Worm (Caenorhabditis elegans) whole organism, L4 larva: Measurements from ENCODE around the gene clec-221.

Experiments used
- F10B5.3 ChIP-seq: sonication (generic microtip); optimal IDR thresholded peaks from 2 replicates; lab custom pipeline; 2016; ENCODE audit warnings: mild to moderate bottlenecking, missing genetic modification characterization, missing compliant biosample characterization
- F37D6.2 ChIP-seq: sonication (generic microtip); optimal IDR thresholded peaks from 2 replicates; lab custom pipeline; 2016; ENCODE audit warnings: mild to moderate bottlenecking, missing genetic modification characterization, missing compliant biosample characterization
- F49E8.2 ChIP-seq: sonication (generic microtip); optimal IDR thresholded peaks from 2 replicates; lab custom pipeline; 2016; ENCODE audit warnings: missing compliant biosample characterization, mild to moderate bottlenecking, missing genetic modification characterization, borderline replicate concordance
- R02D3.7 ChIP-seq: fragments of 150-350 bp; sonication (generic microtip); optimal IDR thresholded peaks from 3 replicates; lab custom pipeline; 2014; ENCODE audit warnings: missing biosample characterization, missing genetic modification characterization
- Y105C5A.15 ChIP-seq: fragments of 200-800 bp; sonication (Bioruptor generic); IDR thresholded peaks from 2 replicates; pipeline ENCODE4 v1.3.6; 2022; ENCODE audit warnings: missing genetic modification characterization, missing compliant biosample characterization
- Y48G9A.11 ChIP-seq: fragments of 200-800 bp; sonication (Bioruptor generic); IDR thresholded peaks from 2 replicates; pipeline ENCODE4 v1.3.6; 2022; ENCODE audit warnings: missing genetic modification reagents, missing genetic modification characterization, missing compliant biosample characterization
- aly-2 ChIP-seq: sonication (generic microtip); optimal IDR thresholded peaks from 2 replicates; lab custom pipeline; 2018; ENCODE audit warnings: missing biosample characterization, missing genetic modification characterization
- arid-1 ChIP-seq: fragments of 200-800 bp; sonication (Bioruptor generic); conservative IDR thresholded peaks from 2 replicates; pipeline ENCODE4 v1.3.6; 2022; ENCODE audit warnings: missing genetic modification reagents, missing genetic modification characterization, missing compliant biosample characterization
- ceh-20 ChIP-seq: fragments of 200-800 bp; sonication (Bioruptor generic); IDR thresholded peaks from 2 replicates; pipeline ENCODE4 v1.3.6; 2022; ENCODE audit warnings: missing genetic modification reagents, missing genetic modification characterization, missing compliant biosample characterization
- ceh-28 ChIP-seq: fragments of 150-350 bp; optimal IDR thresholded peaks from 2 replicates; lab custom pipeline; 2014; ENCODE audit warnings: missing biosample characterization, missing genetic modification reagents, missing genetic modification characterization
- ceh-62 ChIP-seq: sonication (generic microtip); optimal IDR thresholded peaks from 2 replicates; lab custom pipeline; 2017; ENCODE audit warnings: missing biosample characterization, missing genetic modification characterization
- ceh-82 ChIP-seq: sonication (generic microtip); optimal IDR thresholded peaks from 2 replicates; lab custom pipeline; 2017; ENCODE audit warnings: missing biosample characterization, missing genetic modification characterization
- ces-1 ChIP-seq: fragments of 150-350 bp; sonication (generic microtip); optimal IDR thresholded peaks from 4 replicates; lab custom pipeline; 2014; ENCODE audit warnings: missing biosample characterization, missing genetic modification reagents, missing genetic modification characterization
- daf-19 ChIP-seq: fragments of 200-800 bp; sonication (Bioruptor generic); conservative IDR thresholded peaks from 2 replicates; pipeline ENCODE4 v1.3.6; 2022; ENCODE audit warnings: missing genetic modification characterization, missing compliant biosample characterization
- daf-8 ChIP-seq: fragments of 200-800 bp; sonication (Bioruptor generic); IDR thresholded peaks from 2 replicates; pipeline ENCODE4 v1.3.6; 2022; ENCODE audit warnings: missing genetic modification characterization, missing compliant biosample characterization
- dmd-6 ChIP-seq: fragments of 200-800 bp; sonication (Bioruptor generic); IDR thresholded peaks from 2 replicates; pipeline ENCODE4 v1.3.6; 2022; ENCODE audit warnings: missing genetic modification reagents, missing genetic modification characterization, missing compliant biosample characterization
- dmd-9 ChIP-seq: fragments of 200-800 bp; sonication (Bioruptor generic); IDR thresholded peaks from 2 replicates; pipeline ENCODE4 v1.3.6; 2022; ENCODE audit warnings: missing genetic modification reagents, missing genetic modification characterization, missing compliant biosample characterization
- dpl-1 ChIP-seq: fragments of 150-350 bp; optimal IDR thresholded peaks from 2 replicates; lab custom pipeline; 2014; ENCODE audit warnings: missing biosample characterization, missing genetic modification reagents, missing genetic modification characterization
- dve-1 ChIP-seq: sonication (generic microtip); optimal IDR thresholded peaks from 2 replicates; lab custom pipeline; 2017; ENCODE audit warnings: antibody characterized with exemption, mild to moderate bottlenecking, missing genetic modification characterization, missing compliant biosample characterization; ENCODE audit not compliant: insufficient read depth
- egl-27 ChIP-seq: sonication (generic microtip); optimal IDR thresholded peaks from 3 replicates; lab custom pipeline; 2017; ENCODE audit warnings: missing biosample characterization, missing genetic modification reagents, missing genetic modification characterization
- hif-1 ChIP-seq, 2 experiments: sonication (generic microtip); optimal IDR thresholded peaks; 2 replicates each; lab custom pipeline; 2016 to 2017; ENCODE audit warnings: missing compliant biosample characterization in 2 of 2, missing genetic modification characterization in 2 of 2, missing genetic modification reagents in 2 of 2, missing genotype in 2 of 2, mild to moderate bottlenecking in 1 of 2
- hlh-30 ChIP-seq: sonication (generic microtip); optimal IDR thresholded peaks from 2 replicates; lab custom pipeline; 2017; ENCODE audit warnings: antibody characterized with exemption, mild to moderate bottlenecking, missing genetic modification characterization, missing compliant biosample characterization; ENCODE audit not compliant: insufficient read depth
- hmg-1.1 ChIP-seq: fragments of 200-800 bp; sonication (Bioruptor generic); IDR thresholded peaks from 2 replicates; pipeline ENCODE4 v1.3.6; 2022; ENCODE audit warnings: missing genetic modification reagents, missing genetic modification characterization, missing compliant biosample characterization
- jun-1 ChIP-seq: fragments of 150-350 bp; optimal IDR thresholded peaks from 2 replicates; lab custom pipeline; 2014; ENCODE audit warnings: missing biosample characterization, missing genetic modification reagents, missing genetic modification characterization
- lin-1 ChIP-seq: fragments of 200-800 bp; sonication (Bioruptor generic); IDR thresholded peaks from 2 replicates; pipeline ENCODE4 v1.3.6; 2022; ENCODE audit warnings: missing genetic modification reagents, missing genetic modification characterization, missing compliant biosample characterization
- lin-13 ChIP-seq: fragments of 150-350 bp; optimal IDR thresholded peaks from 2 replicates; lab custom pipeline; 2014; ENCODE audit warnings: missing biosample characterization, missing genetic modification reagents, missing genetic modification characterization
- lin-15B ChIP-seq: fragments of 150-350 bp; sonication (generic microtip); optimal IDR thresholded peaks from 3 replicates; lab custom pipeline; 2014; ENCODE audit warnings: missing biosample characterization, missing genetic modification characterization
- lin-38 ChIP-seq: fragments of 200-800 bp; sonication (Bioruptor generic); IDR thresholded peaks from 2 replicates; pipeline ENCODE4 v1.3.6; 2022; ENCODE audit warnings: missing genetic modification reagents, missing genetic modification characterization, missing compliant biosample characterization
- lin-39 ChIP-seq: fragments of 150-350 bp; optimal IDR thresholded peaks from 2 replicates; lab custom pipeline; 2014; ENCODE audit warnings: missing biosample characterization, missing genetic modification reagents, missing genetic modification characterization
- lsy-2 ChIP-seq, 2 experiments: fragments of 150-350 bp in 1 of 2; sonication (generic microtip) in 1 of 2; optimal IDR thresholded peaks; 2 replicates each; lab custom pipeline; 2014 to 2017; ENCODE audit warnings: missing biosample characterization in 2 of 2, missing genetic modification characterization in 2 of 2
- mxl-2 ChIP-seq: fragments of 200-800 bp; sonication (Bioruptor generic); conservative IDR thresholded peaks from 2 replicates; pipeline ENCODE4 v1.3.6; 2022; ENCODE audit warnings: missing genetic modification reagents, missing genetic modification characterization, missing compliant biosample characterization
- nhr-10 ChIP-seq: fragments of 150-350 bp; optimal IDR thresholded peaks from 2 replicates; lab custom pipeline; 2014; ENCODE audit warnings: missing biosample characterization, missing genetic modification characterization
- nhr-25 ChIP-seq: sonication (generic microtip); optimal IDR thresholded peaks from 2 replicates; lab custom pipeline; 2017; ENCODE audit warnings: missing genetic modification characterization, mild to moderate bottlenecking, missing compliant biosample characterization, antibody characterized with exemption, moderate library complexity, borderline replicate concordance; ENCODE audit not compliant: insufficient read depth
- nhr-28 ChIP-seq: fragments of 150-350 bp; optimal IDR thresholded peaks from 2 replicates; lab custom pipeline; 2014; ENCODE audit warnings: missing biosample characterization, missing genetic modification characterization
- nhr-41 ChIP-seq: fragments of 200-800 bp; sonication (Bioruptor generic); IDR thresholded peaks from 2 replicates; pipeline ENCODE4 v1.3.6; 2022; ENCODE audit warnings: missing genetic modification reagents, missing genetic modification characterization, missing compliant biosample characterization
- nhr-42 ChIP-seq: fragments of 200-800 bp; sonication (Bioruptor generic); IDR thresholded peaks from 2 replicates; pipeline ENCODE4 v1.3.6; 2022; ENCODE audit warnings: missing genetic modification characterization, missing compliant biosample characterization
- nhr-76 ChIP-seq: fragments of 150-350 bp; optimal IDR thresholded peaks from 2 replicates; lab custom pipeline; 2014; ENCODE audit warnings: missing biosample characterization, missing genetic modification characterization
- pha-4 ChIP-seq, 2 experiments: fragments of 150-350 bp in 1 of 2; fragments of 200-800 bp in 1 of 2; sonication (Bioruptor generic) in 1 of 2; IDR thresholded peaks in 1 of 2; optimal IDR thresholded peaks in 1 of 2; 2 replicates each; pipeline versions ENCODE4 v1.3.6 to Lab custom; 2014 to 2022; ENCODE audit warnings: missing genetic modification characterization in 2 of 2, missing genetic modification reagents in 2 of 2, missing biosample characterization in 1 of 2, missing compliant biosample characterization in 1 of 2
- php-3 ChIP-seq: fragments of 200-800 bp; sonication (Bioruptor generic); IDR thresholded peaks from 2 replicates; pipeline ENCODE4 v1.3.6; 2022; ENCODE audit warnings: missing genetic modification reagents, missing genetic modification characterization, missing compliant biosample characterization
- pqm-1 ChIP-seq: sonication (generic microtip); optimal IDR thresholded peaks from 2 replicates; lab custom pipeline; 2017; ENCODE audit warnings: missing biosample characterization, missing genetic modification characterization
- sdz-12 ChIP-seq: fragments of 200-800 bp; sonication (Bioruptor generic); optimal IDR thresholded peaks from 2 replicates; lab custom pipeline; 2018; ENCODE audit warnings: mild to moderate bottlenecking, missing genetic modification characterization, missing compliant biosample characterization
- snpc-1.2 ChIP-seq: fragments of 200-800 bp; sonication (Bioruptor generic); IDR thresholded peaks from 2 replicates; pipeline ENCODE4 v1.3.6; 2022; ENCODE audit warnings: missing genetic modification reagents, missing genetic modification characterization, missing compliant biosample characterization
- spr-1 ChIP-seq: sonication (generic microtip); optimal IDR thresholded peaks from 2 replicates; lab custom pipeline; 2016; ENCODE audit warnings: mild to moderate bottlenecking, missing genetic modification characterization, missing compliant biosample characterization
- zag-1 ChIP-seq: fragments of 150-350 bp; optimal IDR thresholded peaks from 2 replicates; lab custom pipeline; 2014; ENCODE audit warnings: missing biosample characterization, missing genetic modification characterization
- zfp-2 ChIP-seq: sonication (generic microtip); optimal IDR thresholded peaks from 2 replicates; lab custom pipeline; 2016; ENCODE audit warnings: mild to moderate bottlenecking, missing genetic modification characterization, missing compliant biosample characterization
- zip-2 ChIP-seq: fragments of 150-350 bp; optimal IDR thresholded peaks from 2 replicates; lab custom pipeline; 2014; ENCODE audit warnings: missing biosample characterization, missing genetic modification characterization
- ztf-7 ChIP-seq: fragments of 150-350 bp; optimal IDR thresholded peaks from 2 replicates; lab custom pipeline; 2014; ENCODE audit warnings: missing biosample characterization, missing genetic modification characterization

clec-221 gene

DNA sequence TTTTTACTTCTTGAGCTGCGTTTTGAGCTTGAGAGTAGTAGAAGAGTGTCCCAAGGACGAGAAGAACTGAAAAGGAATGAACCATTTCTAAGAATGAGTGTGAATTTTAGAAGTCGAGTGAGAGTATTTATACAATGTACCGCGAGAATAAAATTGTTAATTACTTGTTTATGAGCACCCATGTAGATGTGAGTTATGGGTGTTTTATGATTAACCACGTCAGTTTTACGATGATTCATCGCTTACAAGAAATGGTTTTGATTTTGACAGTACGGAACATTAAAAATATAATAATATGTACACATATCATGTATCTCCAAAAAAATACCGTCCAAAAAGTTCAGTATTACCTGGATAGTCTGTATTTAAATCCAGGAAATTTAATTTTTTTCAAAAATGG lies at the start of gene clec-221:
Gene clec-221 (minus strand): TSS at position 101 of the 400 bp plus-strand sequence.
- TF ChIP-seq R02D3.7 (tag; lab: Kevin White, UChicago) (no peak), egl-27 (tag; lab: Kevin White, UChicago) (no peak), php-3 (GFP tag; lab: Robert Waterston, UW) (no peak), F49E8.2 (no peak), nhr-42 (GFP tag; lab: Robert Waterston, UW) (no peak), ces-1 (GFP tag; lab: Kevin White, UChicago) (no peak), hmg-1.1 (no peak), dve-1 (tag; lab: Kevin White, UChicago) (no peak), Y48G9A.11 (GFP tag; lab: Robert Waterston, UW) (no peak), daf-19 (no peak), zip-2 (tag; lab: Kevin White, UChicago) (no peak), lin-1 (no peak), F10B5.3 (tag; lab: Kevin White, UChicago) (no peak), daf-8 (GFP tag; lab: Robert Waterston, UW) (no peak), lin-38 (GFP tag; lab: Robert Waterston, UW) (no peak), ceh-20 (no peak), zag-1 (tag; lab: Kevin White, UChicago) (no peak), dmd-6 (GFP tag; lab: Robert Waterston, UW) (no peak), snpc-1.2 (GFP tag; lab: Robert Waterston, UW) (no peak), lin-15B (tag; lab: Kevin White, UChicago) (no peak)

DNA sequence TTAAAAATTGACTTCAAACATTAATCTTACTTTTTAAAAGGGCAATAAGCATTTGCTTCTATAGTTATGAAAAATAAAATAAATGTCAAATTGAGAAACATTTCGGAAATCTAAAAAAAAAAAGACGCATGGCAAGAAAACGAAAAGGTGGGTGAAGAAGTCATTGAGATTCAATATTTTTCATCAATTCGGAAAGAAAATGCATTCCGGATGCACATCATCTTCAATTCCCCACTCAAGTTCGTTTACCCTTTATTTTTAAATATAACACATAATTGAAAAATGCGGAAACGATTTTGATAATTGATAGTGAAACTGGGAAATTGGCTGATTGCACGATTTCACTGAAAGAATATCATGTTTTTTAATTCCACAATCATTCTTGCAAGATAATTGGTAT lies 48.2 kb upstream of the clec-221 start, which contains the start of gene F53B7.4:
Gene F53B7.4 (minus strand): TSS at position 101 of the 400 bp plus-strand sequence.
- no peak for TF ChIP-seq zfp-2 (tag; lab: Kevin White, UChicago)
- TF ChIP-seq pqm-1 (tag; lab: Kevin White, UChicago) = no peak
- TF ChIP-seq ceh-28 (tag; lab: Kevin White, UChicago) = no peak
- TF ChIP-seq nhr-25 (tag; lab: Kevin White, UChicago) = no peak
- TF ChIP-seq jun-1 (tag; lab: Kevin White, UChicago) = no peak
- TF ChIP-seq ceh-62 (tag; lab: Kevin White, UChicago) = no peak
- no peak for TF ChIP-seq lin-39 (tag; lab: Kevin White, UChicago)
- TF ChIP-seq sdz-12 = no peak
- TF ChIP-seq nhr-10 = no peak
- no peak for TF ChIP-seq aly-2 (tag; lab: Kevin White, UChicago)
- TF ChIP-seq, all 104 proteins: peak for 0

DNA sequence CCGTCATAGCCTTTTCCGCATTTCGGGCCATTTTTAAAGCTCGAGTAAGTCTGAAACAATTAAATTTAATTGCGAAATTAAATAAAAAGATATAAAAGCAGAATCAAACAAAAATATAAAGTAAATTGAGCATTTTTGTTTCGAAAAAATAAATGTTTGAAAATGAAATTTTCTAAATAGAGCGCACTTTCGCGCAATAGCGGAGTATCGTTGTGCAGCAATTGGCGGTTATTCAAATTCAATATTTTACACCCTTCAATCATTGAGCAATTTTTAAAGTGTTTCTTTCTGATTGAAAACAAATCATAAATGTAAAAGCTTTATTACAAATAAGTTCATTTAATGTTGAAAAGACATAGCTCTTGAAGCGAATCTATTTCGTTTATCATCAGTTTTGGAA lies 46.4 kb upstream of the clec-221 start, which contains the start of gene isy-1:
Gene isy-1 (minus strand): TSS at position 50 of the 400 bp plus-strand sequence.
- no peak for TF ChIP-seq dmd-6 (GFP tag; lab: Robert Waterston, UW)
- TF ChIP-seq hif-1 (tag; optimal IDR thresholded peaks at IDR 0.05; lab: Kevin White, UChicago) = no peak
- TF ChIP-seq arid-1 = no peak
- TF ChIP-seq Y48G9A.11 (GFP tag; lab: Robert Waterston, UW) = peak; percentile 86
- 0 out of 2 replicates have a peak, but pooled peaks have one; percentile 18 for TF ChIP-seq hmg-1.1
- no peak for TF ChIP-seq ceh-82
- TF ChIP-seq R02D3.7 (tag; lab: Kevin White, UChicago) = no peak
- no peak for TF ChIP-seq egl-27 (tag; lab: Kevin White, UChicago)
- TF ChIP-seq nhr-28 (tag; lab: Kevin White, UChicago) = peak; percentile 53
- TF ChIP-seq F37D6.2 (tag; lab: Kevin White, UChicago) = no peak
- no peak for TF ChIP-seq lin-13
- peak; percentile 94 for TF ChIP-seq dpl-1 (GFP tag; lab: Kevin White, UChicago)
- TF ChIP-seq hlh-30 (tag; lab: Kevin White, UChicago) = peak; percentile 54
- no peak for TF ChIP-seq nhr-41 (GFP tag; lab: Robert Waterston, UW)
- TF ChIP-seq lin-1 = no peak
- TF ChIP-seq spr-1 (tag; lab: Kevin White, UChicago) = no peak
- no peak for TF ChIP-seq ztf-7 (tag; lab: Kevin White, UChicago)
- TF ChIP-seq mxl-2 (GFP tag; lab: Robert Waterston, UW) = no peak
- no peak for TF ChIP-seq dmd-9
- TF ChIP-seq dve-1 (tag; lab: Kevin White, UChicago) = no peak
- no peak for TF ChIP-seq pha-4 (GFP tag; IDR thresholded peaks at IDR 0.05; lab: Robert Waterston, UW)
- peak; percentile 13 for TF ChIP-seq pha-4 (tag; optimal IDR thresholded peaks at IDR 0.05; lab: Kevin White, UChicago)
- no peak for TF ChIP-seq aly-2 (tag; lab: Kevin White, UChicago)
- TF ChIP-seq lsy-2 (tag; optimal IDR thresholded peaks at IDR 0.05; lab: Kevin White, UChicago) = peak in 1 of 2 experiments; percentile 86
- no peak for TF ChIP-seq nhr-76 (tag; lab: Kevin White, UChicago)
- TF ChIP-seq lin-15B (tag; lab: Kevin White, UChicago) = peak; percentile 34
- no peak for TF ChIP-seq Y105C5A.15 (GFP tag; lab: Robert Waterston, UW)
- TF ChIP-seq daf-8 (GFP tag; lab: Robert Waterston, UW) = no peak
